Fruit fly (Drosophila melanogaster): ENCODE data around the gene f.
A peak's percentile ranks its signal among the peaks of the same experiment; 100 is the strongest.

Gene f

dm6 chrX:17297924-17298591 is 65.3 kb downstream of the f start (continued):
- TF ChIP-seq sens (GFP tag) (peak; percentile 75), CG1233 (GFP tag; optimal IDR thresholded peaks at IDR 0.05) (no peak), CG6689 (GFP tag; IDR thresholded peaks at IDR 0.05) (no peak), CG16813 (GFP tag; IDR thresholded peaks at IDR 0.05; ENCODE audit: partially characterized antibody) (no peak), sima (GFP tag; optimal IDR thresholded peaks at IDR 0.05) (no peak), lilli (GFP tag; optimal IDR thresholded peaks at IDR 0.05) (no peak), ase (GFP tag; IDR thresholded peaks at IDR 0.05) (no peak), CG18011 (GFP tag; optimal IDR thresholded peaks at IDR 0.05) (no peak), Xbp1 (GFP tag; optimal IDR thresholded peaks at IDR 0.05) (peak; percentile 2), NK7.1 (GFP tag; optimal IDR thresholded peaks at IDR 0.05) (no peak), TFAM (GFP tag; optimal IDR thresholded peaks at IDR 0.05) (no peak), CG10431 (GFP tag; optimal IDR thresholded peaks at IDR 0.05) (no peak), CG13287 (GFP tag; IDR thresholded peaks at IDR 0.05; ENCODE audit: partially characterized antibody) (no peak), unpg (GFP tag; optimal IDR thresholded peaks at IDR 0.05) (peak; percentile 49), Oaz (GFP tag; IDR thresholded peaks at IDR 0.05) (no peak), Lpt (GFP tag; optimal IDR thresholded peaks at IDR 0.05) (no peak), CG5180 (GFP tag; optimal IDR thresholded peaks at IDR 0.05) (no peak), Pdp1 (GFP tag; optimal IDR thresholded peaks at IDR 0.05) (peak in 1 of 2 experiments; percentile 30), E2f2 (GFP tag; IDR thresholded peaks at IDR 0.05) (no peak), zfh2 (GFP tag; optimal IDR thresholded peaks at IDR 0.05) (no peak), CG15479 (GFP tag; optimal IDR thresholded peaks at IDR 0.05) (no peak), onecut (GFP tag; IDR thresholded peaks at IDR 0.05) (no peak), exex (tag; optimal IDR thresholded peaks at IDR 0.05) (no peak), row (GFP tag; IDR thresholded peaks at IDR 0.05) (peak; percentile 24; the same call in 1 of the 3 replicates), gsb-n (tag; optimal IDR thresholded peaks at IDR 0.05) (peak; percentile 8), CG12391 (tag; optimal IDR thresholded peaks at IDR 0.05) (peak; percentile 30), Ptx1 (GFP tag; IDR thresholded peaks at IDR 0.05) (peak; percentile 54), ttk (GFP tag; IDR thresholded peaks at IDR 0.05) (no peak), maf-S (GFP tag; optimal IDR thresholded peaks at IDR 0.05) (no peak), slp2 (GFP tag; optimal IDR thresholded peaks at IDR 0.05) (no peak), crp (GFP tag; optimal IDR thresholded peaks at IDR 0.05) (no peak), lov (optimal IDR thresholded peaks at IDR 0.05) (no peak), lov (GFP tag; IDR thresholded peaks at IDR 0.05) (no peak; the same call in 2 of the 3 replicates), CG10274 (GFP tag; optimal IDR thresholded peaks at IDR 0.05) (no peak), Fer3 (tag; optimal IDR thresholded peaks at IDR 0.05) (no peak), Bteb2 (GFP tag; optimal IDR thresholded peaks at IDR 0.05) (no peak), crc (GFP tag; optimal IDR thresholded peaks at IDR 0.05) (no peak), CG30403 (GFP tag; optimal IDR thresholded peaks at IDR 0.05) (no peak), Dref (GFP tag; IDR thresholded peaks at IDR 0.05) (no peak), jigr1 (GFP tag; IDR thresholded peaks at IDR 0.05) (no peak), bowl (GFP tag; IDR thresholded peaks at IDR 0.05) (no peak), kay (GFP tag; optimal IDR thresholded peaks at IDR 0.05) (no peak), tx (GFP tag; optimal IDR thresholded peaks at IDR 0.05) (no peak), Dip2 (GFP tag; IDR thresholded peaks at IDR 0.05) (no peak), YL-1 (GFP tag; optimal IDR thresholded peaks at IDR 0.05) (no peak), ro (GFP tag; IDR thresholded peaks at IDR 0.05) (no peak), CkIIα-i1 (GFP tag; IDR thresholded peaks at IDR 0.05) (no peak), Gsc (GFP tag; IDR thresholded peaks at IDR 0.05) (no peak), B-H2 (GFP tag; optimal IDR thresholded peaks at IDR 0.05) (no peak), CG18764 (GFP tag; optimal IDR thresholded peaks at IDR 0.05) (no peak), knrl (GFP tag; IDR thresholded peaks at IDR 0.05; ENCODE audit: partially characterized antibody) (no peak)

All from whole organism, embryonic.